Fruit fly (Drosophila melanogaster): ENCODE results near the gene Bace.

DNA sequence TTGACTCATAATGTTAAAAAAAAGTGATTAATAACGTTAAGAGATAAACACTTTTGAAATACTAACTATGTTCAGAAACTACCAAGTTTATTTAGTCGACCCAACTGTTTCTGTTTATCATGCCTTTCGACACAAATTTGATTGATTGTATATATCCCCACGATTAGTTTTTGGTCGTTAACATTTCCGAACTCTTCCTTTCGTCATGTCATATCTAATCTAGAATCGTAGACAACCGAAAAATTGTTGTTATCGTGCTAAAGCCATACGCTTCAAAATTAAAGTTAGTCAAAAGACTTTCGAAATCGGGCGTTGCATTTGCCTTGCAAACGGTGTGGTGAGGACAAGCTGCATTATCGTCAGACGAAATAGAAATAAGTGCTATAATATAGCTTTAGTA lies 34.1 kb upstream of the Bace start:
- TF ChIP-seq insv (optimal IDR thresholded peaks at IDR 0.05): no peak
- TF ChIP-seq psq (optimal IDR thresholded peaks at IDR 0.05): no peak
- no peak for TF ChIP-seq Sin3A (optimal IDR thresholded peaks at IDR 0.05)
- TF ChIP-seq ttk (optimal IDR thresholded peaks at IDR 0.05): no peak
- no peak for TF ChIP-seq Myc (optimal IDR thresholded peaks at IDR 0.05)
- no peak for TF ChIP-seq h (optimal IDR thresholded peaks at IDR 0.05)
